Worm (Caenorhabditis elegans): ENCODE results near the gene egl-38.

The egl-38 gene

ce11 chrIV:10084323-10084959, 25.9 kb downstream of the egl-38 start, which contains the start of gene W01B6.8:
TSS of gene W01B6.8 (minus strand) at chrIV:10084373.
- no peak for TF ChIP-seq unc-62 (GFP tag; optimal IDR thresholded peaks at IDR 0.05)

ce11 chrIV:10080816-10081215, 29.5 kb downstream of the egl-38 start, which contains the start of gene W01B6.6:
TSS of gene W01B6.6 (plus strand) at chrIV:10081116.
- TF ChIP-seq unc-62 (GFP tag; optimal IDR thresholded peaks at IDR 0.05) = no peak

ce11 chrIV:10078003-10078402, 32.3 kb downstream of the egl-38 start:
- TF ChIP-seq unc-62 (GFP tag; optimal IDR thresholded peaks at IDR 0.05) = no peak

- no peak for TF ChIP-seq unc-62 (GFP tag; optimal IDR thresholded peaks at IDR 0.05)
Measured at ce11 chrIV:10075899-10076298, 34.4 kb downstream of the egl-38 start, which contains the start of gene W01B6.5. TSS of gene W01B6.5 (plus strand) at chrIV:10076199.

ce11 chrIV:10075034-10075510, 35.2 kb downstream of the egl-38 start, which contains the start of the genes ttbk-4 and W01B6.4:
TSS of gene ttbk-4 (minus strand) at chrIV:10075134.
TSS of gene W01B6.4 (plus strand) at chrIV:10075460.
- no peak for TF ChIP-seq unc-62 (GFP tag; optimal IDR thresholded peaks at IDR 0.05)

ce11 chrIV:10072527-10072926, 37.8 kb downstream of the egl-38 start, which contains the start of gene W01B6.3:
TSS of gene W01B6.3 (minus strand) at chrIV:10072627.
- no peak for TF ChIP-seq unc-62 (GFP tag; optimal IDR thresholded peaks at IDR 0.05)

ce11 chrIV:10068266-10068665, 42.1 kb downstream of the egl-38 start:
- TF ChIP-seq unc-62 (GFP tag; optimal IDR thresholded peaks at IDR 0.05) = no peak

ce11 chrIV:10067541-10067940, 42.8 kb downstream of the egl-38 start, which contains the start of gene cwn-2:
TSS of gene cwn-2 (plus strand) at chrIV:10067816.
- TF ChIP-seq unc-62 (GFP tag; optimal IDR thresholded peaks at IDR 0.05) = no peak

ce11 chrIV:10066456-10066855, 43.9 kb downstream of the egl-38 start:
- TF ChIP-seq unc-62 (GFP tag; optimal IDR thresholded peaks at IDR 0.05) = no peak

ce11 chrIV:10065159-10065558, 45.2 kb downstream of the egl-38 start:
- TF ChIP-seq unc-62 (GFP tag; optimal IDR thresholded peaks at IDR 0.05) = no peak

ce11 chrIV:10063941-10064340, 46.4 kb downstream of the egl-38 start:
- no peak for TF ChIP-seq unc-62 (GFP tag; optimal IDR thresholded peaks at IDR 0.05)

- TF ChIP-seq unc-62 (GFP tag; optimal IDR thresholded peaks at IDR 0.05) = no peak
Measured at ce11 chrIV:10062728-10063127, 47.6 kb downstream of the egl-38 start, which contains the start of gene ipla-7. TSS of gene ipla-7 (minus strand) at chrIV:10062849.

- no peak for TF ChIP-seq unc-62 (GFP tag; optimal IDR thresholded peaks at IDR 0.05)
Measured at ce11 chrIV:10060795-10061194, 49.5 kb downstream of the egl-38 start.

- no peak for TF ChIP-seq unc-62 (GFP tag; optimal IDR thresholded peaks at IDR 0.05)
Measured at ce11 chrIV:10059175-10059574, 51.1 kb downstream of the egl-38 start.

All from whole organism, dauer.